Fruit fly (Drosophila melanogaster) whole organism, embryonic: ENCODE data around the gene gish.
A peak's percentile ranks its signal among the peaks of the same experiment; 100 is the strongest.

ENCODE experiments used
- Abd-B ChIP-seq: fragments of 200-800 bp; sonication (Bioruptor generic); optimal IDR thresholded peaks from 2 replicates; lab custom pipeline; 2018; ENCODE audit warnings: missing biosample characterization, mild to moderate bottlenecking, missing genetic modification characterization, moderate library complexity
- B-H2 ChIP-seq: fragments of 200-800 bp; sonication (Bioruptor generic); optimal IDR thresholded peaks from 2 replicates; lab custom pipeline; 2018; ENCODE audit warnings: missing biosample characterization, mild to moderate bottlenecking, missing genetic modification characterization
- Bteb2 ChIP-seq: fragments of 200-800 bp; sonication (Bioruptor generic); optimal IDR thresholded peaks from 2 replicates; lab custom pipeline; 2016; ENCODE audit warnings: missing biosample characterization, missing genetic modification characterization
- CG10209 ChIP-seq: fragments of 200-800 bp; sonication (Bioruptor generic); optimal IDR thresholded peaks from 3 replicates; lab custom pipeline; 2017; ENCODE audit warnings: missing biosample characterization, mild to moderate bottlenecking, missing genetic modification characterization, missing genetic modification reagents
- CG10979 ChIP-seq: fragments of 200-800 bp; sonication (Bioruptor generic); optimal IDR thresholded peaks from 2 replicates; lab custom pipeline; 2018; ENCODE audit warnings: missing biosample characterization, mild to moderate bottlenecking, missing genetic modification characterization, moderate library complexity
- CG11560 ChIP-seq: fragments of 200-800 bp; sonication (Bioruptor generic); IDR thresholded peaks from 3 replicates; pipeline ENCODE4 v1.3.6; 2022; ENCODE audit warnings: missing biosample characterization, missing genetic modification characterization
- CG11723 ChIP-seq: fragments of 200-800 bp; sonication (Bioruptor generic); optimal IDR thresholded peaks from 2 replicates; lab custom pipeline; 2017; ENCODE audit warnings: missing biosample characterization, mild to moderate bottlenecking, missing genetic modification characterization
- CG12104 ChIP-seq: fragments of 200-800 bp; sonication (Bioruptor generic); optimal IDR thresholded peaks from 3 replicates; lab custom pipeline; 2016; ENCODE audit warnings: missing biosample characterization, missing genetic modification characterization
- CG13123 ChIP-seq: fragments of 200-800 bp; sonication (Bioruptor generic); optimal IDR thresholded peaks from 2 replicates; lab custom pipeline; 2016; ENCODE audit warnings: missing biosample characterization, missing genetic modification characterization
- CG14965 ChIP-seq: fragments of 200-800 bp; sonication (Bioruptor generic); optimal IDR thresholded peaks from 2 replicates; lab custom pipeline; 2016; ENCODE audit warnings: missing biosample characterization, missing genetic modification characterization, borderline replicate concordance
- CG15479 ChIP-seq: fragments of 200-800 bp; sonication (Bioruptor generic); optimal IDR thresholded peaks from 3 replicates; lab custom pipeline; 2019; ENCODE audit warnings: missing biosample characterization, mild to moderate bottlenecking, missing genetic modification characterization, moderate library complexity
- CG15514 ChIP-seq: fragments of 200-800 bp; sonication (Bioruptor generic); optimal IDR thresholded peaks from 3 replicates; lab custom pipeline; 2017; ENCODE audit warnings: missing biosample characterization, missing genetic modification characterization, mild to moderate bottlenecking, moderate library complexity, missing genetic modification reagents
- CG17802 ChIP-seq: fragments of 200-800 bp; sonication (Bioruptor generic); optimal IDR thresholded peaks from 2 replicates; lab custom pipeline; 2018; ENCODE audit warnings: missing biosample characterization, mild to moderate bottlenecking, missing genetic modification characterization, moderate library complexity
- CG1832 ChIP-seq: fragments of 200-800 bp; sonication (Bioruptor generic); optimal IDR thresholded peaks from 2 replicates; lab custom pipeline; 2017; ENCODE audit warnings: missing biosample characterization, mild to moderate bottlenecking, missing genetic modification characterization, inconsistent platforms
- CG2116 ChIP-seq: fragments of 200-800 bp; sonication (Bioruptor generic); optimal IDR thresholded peaks from 3 replicates; lab custom pipeline; 2018; ENCODE audit warnings: missing biosample characterization, mild to moderate bottlenecking, missing genetic modification characterization
- CG2129 ChIP-seq: fragments of 200-800 bp; sonication (Bioruptor generic); IDR thresholded peaks from 2 replicates; pipeline ENCODE4 v1.3.6; 2022; ENCODE audit warnings: missing biosample characterization, missing genetic modification characterization; ENCODE audit not compliant: partially characterized antibody
- CG2712 ChIP-seq: fragments of 200-800 bp; optimal IDR thresholded peaks from 3 replicates; lab custom pipeline; 2019; ENCODE audit warnings: missing biosample characterization, mild to moderate bottlenecking, missing genetic modification characterization, moderate library complexity
- CG31224 ChIP-seq: fragments of 200-800 bp; sonication (Bioruptor generic); IDR thresholded peaks from 2 replicates; pipeline ENCODE4 v1.3.6; 2022; ENCODE audit warnings: missing biosample characterization, missing genetic modification characterization
- CG4360 ChIP-seq: fragments of 200-800 bp; sonication (Bioruptor generic); IDR thresholded peaks from 2 replicates; pipeline ENCODE4 v1.3.6; 2022; ENCODE audit warnings: missing biosample characterization, missing genetic modification characterization
- CG4424 ChIP-seq: fragments of 200-800 bp; sonication (Bioruptor generic); optimal IDR thresholded peaks from 3 replicates; lab custom pipeline; 2016; ENCODE audit warnings: missing biosample characterization, missing genetic modification characterization
- CG4820 ChIP-seq: fragments of 200-800 bp; sonication (Bioruptor generic); optimal IDR thresholded peaks from 3 replicates; lab custom pipeline; 2016; ENCODE audit warnings: missing biosample characterization, missing genetic modification characterization
- CG4854 ChIP-seq: fragments of 200-800 bp; sonication (Bioruptor generic); optimal IDR thresholded peaks from 2 replicates; lab custom pipeline; 2016; ENCODE audit warnings: missing biosample characterization, missing genetic modification characterization, inconsistent platforms
- CG6854 ChIP-seq: fragments of 200-800 bp; sonication (Bioruptor generic); optimal IDR thresholded peaks from 3 replicates; lab custom pipeline; 2017; ENCODE audit warnings: missing biosample characterization, mild to moderate bottlenecking, missing genetic modification characterization
- CG8388 ChIP-seq: fragments of 200-800 bp; sonication (Bioruptor generic); optimal IDR thresholded peaks from 2 replicates; lab custom pipeline; 2019; ENCODE audit warnings: missing biosample characterization, mild to moderate bottlenecking, missing genetic modification characterization, moderate library complexity
- CG9817 ChIP-seq: fragments of 200-800 bp; sonication (Bioruptor generic); optimal IDR thresholded peaks from 2 replicates; lab custom pipeline; 2018; ENCODE audit warnings: missing biosample characterization, mild to moderate bottlenecking, missing genetic modification characterization, moderate library complexity
- HLH4C ChIP-seq: fragments of 200-800 bp; sonication (Bioruptor generic); IDR thresholded peaks from 3 replicates; pipeline ENCODE4 v1.3.6; 2022; ENCODE audit warnings: missing biosample characterization, missing genetic modification characterization; ENCODE audit not compliant: partially characterized antibody
- Mrtf ChIP-seq: fragments of 200-800 bp; sonication (Bioruptor generic); IDR thresholded peaks from 3 replicates; pipeline ENCODE4 v1.3.6; 2022; ENCODE audit warnings: missing biosample characterization, missing genetic modification characterization
- NK7.1 ChIP-seq: fragments of 200-800 bp; sonication (Bioruptor generic); optimal IDR thresholded peaks from 3 replicates; lab custom pipeline; 2016; ENCODE audit warnings: missing biosample characterization, missing genetic modification characterization
- Oaz ChIP-seq: fragments of 200-800 bp; sonication (Bioruptor generic); IDR thresholded peaks from 2 replicates; pipeline ENCODE4 v1.3.6; 2022; ENCODE audit warnings: missing biosample characterization, missing genetic modification characterization
- Oli ChIP-seq: fragments of 200-800 bp; sonication (Bioruptor generic); optimal IDR thresholded peaks from 2 replicates; lab custom pipeline; 2018; ENCODE audit warnings: missing biosample characterization, mild to moderate bottlenecking, missing genetic modification characterization, moderate library complexity
- Usf ChIP-seq: fragments of 200-800 bp; sonication (Bioruptor generic); optimal IDR thresholded peaks from 2 replicates; lab custom pipeline; 2017; ENCODE audit warnings: missing genotype, missing biosample characterization, missing genetic modification characterization
- aop ChIP-seq: fragments of 200-800 bp; sonication (Bioruptor generic); IDR thresholded peaks from 2 replicates; pipeline ENCODE4 v1.3.6; 2022; ENCODE audit warnings: missing biosample characterization, missing genetic modification characterization
- bcd ChIP-seq: fragments of 200-800 bp; sonication (Bioruptor generic); optimal IDR thresholded peaks from 2 replicates; lab custom pipeline; 2017; ENCODE audit warnings: missing biosample characterization, mild to moderate bottlenecking, missing genetic modification characterization
- chinmo ChIP-seq: fragments of 200-800 bp; sonication (Bioruptor generic); IDR thresholded peaks from 4 replicates; pipeline ENCODE4 v1.3.6; 2022; ENCODE audit warnings: missing biosample characterization, missing genetic modification characterization; ENCODE audit not compliant: partially characterized antibody
- da ChIP-seq: fragments of 200-800 bp; sonication (Bioruptor generic); optimal IDR thresholded peaks from 2 replicates; lab custom pipeline; 2016; ENCODE audit warnings: missing biosample characterization, missing genetic modification characterization
- dati ChIP-seq: fragments of 200-800 bp; sonication (Bioruptor generic); IDR thresholded peaks from 2 replicates; pipeline ENCODE4 v1.3.6; 2022; ENCODE audit warnings: missing biosample characterization, missing genetic modification characterization
- hth ChIP-seq: fragments of >200 bp; optimal IDR thresholded peaks from 2 replicates; lab custom pipeline; 2017; ENCODE audit warnings: inconsistent platforms
- luna ChIP-seq: fragments of 200-800 bp; sonication (Bioruptor generic); optimal IDR thresholded peaks from 2 replicates; lab custom pipeline; 2016; ENCODE audit warnings: missing biosample characterization, missing genetic modification characterization
- pan ChIP-seq, 4 experiments: fragments of >200 bp in 3 of 4; fragments of 200-800 bp in 1 of 4; sonication (Bioruptor generic) in 1 of 4; optimal IDR thresholded peaks in 3 of 4; IDR thresholded peaks in 1 of 4; 2 replicates each; pipeline versions ENCODE4 v1.3.6 to Lab custom; 2017 to 2022; ENCODE audit warnings: missing biosample characterization in 2 of 4, missing genetic modification characterization in 2 of 4, mixed read lengths in 1 of 4
- pho ChIP-seq: fragments of 200-800 bp; sonication (Bioruptor generic); optimal IDR thresholded peaks from 2 replicates; lab custom pipeline; 2016; ENCODE audit warnings: missing biosample characterization, missing genetic modification characterization
- phol ChIP-seq: fragments of 200-800 bp; sonication (Bioruptor generic); optimal IDR thresholded peaks from 3 replicates; lab custom pipeline; 2018; ENCODE audit warnings: missing biosample characterization, mild to moderate bottlenecking, missing genetic modification characterization, moderate library complexity
- run ChIP-seq: fragments of 200-800 bp; sonication (Bioruptor generic); optimal IDR thresholded peaks from 3 replicates; lab custom pipeline; 2018; ENCODE audit warnings: missing biosample characterization, mild to moderate bottlenecking, missing genetic modification characterization
- salm ChIP-seq: fragments of 200-800 bp; sonication (Bioruptor generic); optimal IDR thresholded peaks from 2 replicates; lab custom pipeline; 2018; ENCODE audit warnings: missing biosample characterization, mild to moderate bottlenecking, missing genetic modification characterization
- slbo ChIP-seq: fragments of 200-800 bp; sonication (Bioruptor generic); IDR thresholded peaks from 2 replicates; pipeline ENCODE4 v1.3.6; 2022; ENCODE audit warnings: missing biosample characterization, missing genetic modification characterization
- so ChIP-seq: fragments of 200-800 bp; sonication (Bioruptor generic); IDR thresholded peaks from 3 replicates; pipeline ENCODE4 v1.3.6; 2022; ENCODE audit warnings: missing biosample characterization, missing genetic modification characterization
- ssp ChIP-seq: fragments of 200-800 bp; sonication (Bioruptor generic); IDR thresholded peaks from 2 replicates; pipeline ENCODE4 v1.3.6; 2022; ENCODE audit warnings: missing biosample characterization, missing genetic modification characterization
- tna ChIP-seq: fragments of 200-800 bp; sonication (Bioruptor generic); IDR thresholded peaks from 2 replicates; pipeline ENCODE4 v1.3.6; 2022; ENCODE audit warnings: missing biosample characterization, missing genetic modification characterization; ENCODE audit not compliant: partially characterized antibody
- wor ChIP-seq: fragments of 200-800 bp; sonication (Bioruptor generic); IDR thresholded peaks from 2 replicates; pipeline ENCODE4 v1.3.6; 2022; ENCODE audit warnings: missing biosample characterization, missing genetic modification characterization

The gish gene

dm6 chr3R:16260385-16261169, 11.7 kb upstream of the gish start (continued):
- TF ChIP-seq CG2116 (peak; percentile 31), Usf (GFP tag; lab: Kevin White, UChicago) (peak; percentile 57), phol (tag; lab: Kevin White, UChicago) (peak; percentile 45), ssp (GFP tag; lab: Robert Waterston, UW) (peak; percentile 46), run (no peak), CG2129 (GFP tag; lab: Robert Waterston, UW) (no peak), CG31224 (0 out of 2 replicates have a peak, but pooled peaks have one; percentile 21), Mrtf (peak; percentile 75; the same call in 2 of the 3 replicates), dati (GFP tag; lab: Robert Waterston, UW) (no peak), da (GFP tag; lab: Kevin White, UChicago) (no peak), CG1832 (GFP tag; lab: Kevin White, UChicago) (no peak), CG6854 (GFP tag; lab: Kevin White, UChicago) (peak; percentile 55), CG11723 (GFP tag; lab: Kevin White, UChicago) (no peak), Bteb2 (GFP tag; lab: Kevin White, UChicago) (peak; percentile 19), NK7.1 (GFP tag; lab: Kevin White, UChicago) (peak; percentile 36), CG4820 (GFP tag; lab: Kevin White, UChicago) (peak; percentile 64), CG17802 (tag; lab: Kevin White, UChicago) (peak; percentile 68), Abd-B (GFP tag; lab: Kevin White, UChicago) (no peak), CG9817 (tag; lab: Kevin White, UChicago) (peak; percentile 69), CG10979 (tag; lab: Kevin White, UChicago) (peak; percentile 60), luna (GFP tag; lab: Kevin White, UChicago) (no peak), CG4424 (GFP tag; lab: Kevin White, UChicago) (peak; percentile 77), B-H2 (peak; percentile 41), HLH4C (GFP tag; lab: Robert Waterston, UW) (no peak; the same call in 2 of the 3 replicates), CG13123 (no peak), tna (GFP tag; lab: Robert Waterston, UW) (no peak; the same call in 1 of the 2 replicates), aop (GFP tag; lab: Robert Waterston, UW) (no peak), so (GFP tag; lab: Robert Waterston, UW) (peak; percentile 39; the same call in 1 of the 3 replicates), CG4360 (GFP tag; lab: Robert Waterston, UW) (0 out of 2 replicates have a peak, but pooled peaks have one; percentile 19), bcd (no peak), CG15479 (GFP tag; lab: Kevin White, UChicago) (no peak), CG8388 (GFP tag; lab: Kevin White, UChicago) (peak; percentile 41), CG11560 (peak; percentile 92), CG4854 (GFP tag; lab: Kevin White, UChicago) (peak; percentile 94), Oaz (GFP tag; lab: Robert Waterston, UW) (no peak; the same call in 1 of the 2 replicates), chinmo (GFP tag; lab: Robert Waterston, UW) (no peak; the same call in 3 of the 4 replicates), CG15514 (GFP tag; lab: Kevin White, UChicago) (peak; percentile 72), hth (lab: Kevin White, UChicago) (no peak), CG12104 (GFP tag; lab: Kevin White, UChicago) (peak; percentile 67), pho (no peak), CG14965 (peak; percentile 98), CG10209 (GFP tag; lab: Kevin White, UChicago) (peak; percentile 66), salm (tag; lab: Kevin White, UChicago) (peak; percentile 14), CG2712 (peak; percentile 65), wor (GFP tag; lab: Robert Waterston, UW) (peak; percentile 35; the same call in 1 of the 2 replicates), Oli (tag; lab: Kevin White, UChicago) (peak; percentile 50), pan (optimal IDR thresholded peaks at IDR 0.05; lab: Kevin White, UChicago) (no peak), pan (GFP tag; optimal IDR thresholded peaks at IDR 0.05 in 1 of 2, IDR thresholded peaks at IDR 0.05 in 1 of 2) (peak in 1 of 2 experiments; percentile 77), slbo (peak; percentile 85)
